Worm (Caenorhabditis elegans) whole organism, L1 larva: ENCODE results near the gene spe-41.
A peak's percentile ranks its signal among the peaks of the same experiment; 100 is the strongest.

Source experiments
- C16A3.4 ChIP-seq: fragments of 150-350 bp; optimal IDR thresholded peaks from 2 replicates; lab custom pipeline; 2014; ENCODE audit warnings: missing biosample characterization, missing genetic modification characterization
- F16B12.6 ChIP-seq: fragments of 150-350 bp; optimal IDR thresholded peaks from 2 replicates; lab custom pipeline; 2014; ENCODE audit warnings: missing biosample characterization, missing genetic modification characterization
- blmp-1 ChIP-seq: fragments of 150-350 bp; optimal IDR thresholded peaks from 2 replicates; lab custom pipeline; 2014; ENCODE audit warnings: missing biosample characterization, missing genetic modification characterization
- ceh-63 ChIP-seq: fragments of 200-800 bp; sonication (Bioruptor generic); optimal IDR thresholded peaks from 2 replicates; lab custom pipeline; 2018; ENCODE audit warnings: mild to moderate bottlenecking, missing genetic modification characterization, missing compliant biosample characterization
- ceh-82 ChIP-seq, 3 experiments: fragments of 150-350 bp in 1 of 3; sonication (generic microtip) in 2 of 3; optimal IDR thresholded peaks; 2 replicates each; lab custom pipeline; 2014 to 2017; ENCODE audit warnings: missing biosample characterization in 3 of 3, missing genetic modification characterization in 3 of 3
- ceh-90 ChIP-seq: sonication (generic microtip); optimal IDR thresholded peaks from 2 replicates; lab custom pipeline; 2016; ENCODE audit warnings: missing genetic modification characterization, missing compliant biosample characterization
- dpl-1 ChIP-seq, 3 experiments: fragments of 150-350 bp in 2 of 3; sonication (generic microtip) in 1 of 3; optimal IDR thresholded peaks; 2 replicates each; lab custom pipeline; 2014 to 2017; ENCODE audit warnings: missing biosample characterization in 3 of 3, missing genetic modification characterization in 3 of 3, missing genetic modification reagents in 3 of 3
- dsc-1 ChIP-seq: sonication (generic microtip); optimal IDR thresholded peaks from 2 replicates; lab custom pipeline; 2016; ENCODE audit warnings: mild to moderate bottlenecking, missing genetic modification characterization, missing compliant biosample characterization
- efl-1 ChIP-seq, 4 experiments: fragments of 150-350 bp; optimal IDR thresholded peaks in 3 of 4; peaks in 1 of 4; 1 replicate in 1 of 4; 2 replicates in 3 of 4; lab custom pipeline; 2014; ENCODE audit warnings: missing biosample characterization in 2 of 4, missing genetic modification characterization in 2 of 4, missing genetic modification reagents in 2 of 4
- efl-3 ChIP-seq: fragments of 200-800 bp; sonication (Bioruptor generic); optimal IDR thresholded peaks from 2 replicates; lab custom pipeline; 2018; ENCODE audit warnings: mild to moderate bottlenecking, missing genetic modification characterization, missing compliant biosample characterization
- egl-13 ChIP-seq: sonication (generic microtip); optimal IDR thresholded peaks from 2 replicates; lab custom pipeline; 2016; ENCODE audit warnings: missing genotype, missing genetic modification reagents, missing genetic modification characterization, missing compliant biosample characterization
- egl-27 ChIP-seq, 2 experiments: fragments of 150-350 bp in 1 of 2; sonication (generic microtip); optimal IDR thresholded peaks; 3 replicates each; lab custom pipeline; 2017 to 2018; ENCODE audit warnings: missing biosample characterization in 2 of 2, missing genetic modification characterization in 2 of 2, missing genetic modification reagents in 2 of 2
- fkh-8 ChIP-seq: sonication (generic microtip); optimal IDR thresholded peaks from 2 replicates; lab custom pipeline; 2016; ENCODE audit warnings: mild to moderate bottlenecking, missing genetic modification characterization, missing compliant biosample characterization
- fos-1 ChIP-seq: fragments of 150-350 bp; optimal IDR thresholded peaks from 2 replicates; lab custom pipeline; 2014; ENCODE audit warnings: missing biosample characterization, missing genetic modification characterization
- hlh-17 ChIP-seq: fragments of 200-800 bp; sonication (Bioruptor generic); optimal IDR thresholded peaks from 2 replicates; lab custom pipeline; 2018; ENCODE audit warnings: missing genetic modification characterization, mild to moderate bottlenecking, missing compliant biosample characterization, moderate library complexity, borderline replicate concordance
- hlh-4 ChIP-seq: sonication (generic microtip); optimal IDR thresholded peaks from 2 replicates; lab custom pipeline; 2016; ENCODE audit warnings: mild to moderate bottlenecking, missing genetic modification characterization, missing compliant biosample characterization
- isw-1 ChIP-seq: fragments of 200-800 bp; sonication (Bioruptor generic); IDR thresholded peaks from 2 replicates; pipeline ENCODE4 v1.3.6; 2022; ENCODE audit warnings: missing genetic modification characterization, missing compliant biosample characterization
- jun-1 ChIP-seq: fragments of 150-350 bp; optimal IDR thresholded peaks from 2 replicates; lab custom pipeline; 2014; ENCODE audit warnings: missing biosample characterization, missing genetic modification reagents, missing genetic modification characterization
- lin-15B ChIP-seq: fragments of 150-350 bp; sonication (generic microtip); optimal IDR thresholded peaks from 3 replicates; lab custom pipeline; 2014; ENCODE audit warnings: missing biosample characterization, missing genetic modification characterization
- lin-35 ChIP-seq, 2 experiments: fragments of 150-350 bp; optimal IDR thresholded peaks; 2 replicates each; lab custom pipeline; 2014; ENCODE audit warnings: missing biosample characterization in 2 of 2, missing genetic modification characterization in 2 of 2, missing genetic modification reagents in 2 of 2
- lin-39 ChIP-seq: fragments of 150-350 bp; optimal IDR thresholded peaks from 2 replicates; lab custom pipeline; 2014; ENCODE audit warnings: missing biosample characterization, missing genetic modification reagents, missing genetic modification characterization
- lir-3 ChIP-seq: sonication (generic microtip); optimal IDR thresholded peaks from 2 replicates; lab custom pipeline; 2016; ENCODE audit warnings: mild to moderate bottlenecking, missing genetic modification characterization, moderate library complexity, missing compliant biosample characterization; ENCODE audit not compliant: poor library complexity
- lsy-2 ChIP-seq, 2 experiments: fragments of 150-350 bp; optimal IDR thresholded peaks; 2 replicates each; lab custom pipeline; 2014; ENCODE audit warnings: missing biosample characterization in 2 of 2, missing genetic modification characterization in 2 of 2
- mab-9 ChIP-seq: fragments of 200-800 bp; sonication (Bioruptor generic); IDR thresholded peaks from 2 replicates; pipeline ENCODE4 v1.3.6; 2022; ENCODE audit warnings: missing genetic modification reagents, missing genetic modification characterization, missing compliant biosample characterization
- mep-1 ChIP-seq: fragments of 150-350 bp; optimal IDR thresholded peaks from 2 replicates; lab custom pipeline; 2014; ENCODE audit warnings: missing biosample characterization, missing genetic modification characterization
- nhr-19 ChIP-seq: fragments of 200-800 bp; sonication (Bioruptor generic); conservative IDR thresholded peaks from 2 replicates; pipeline ENCODE4 v1.3.6; 2022; ENCODE audit warnings: missing genetic modification characterization, missing compliant biosample characterization
- nhr-71 ChIP-seq: sonication (generic microtip); optimal IDR thresholded peaks from 2 replicates; lab custom pipeline; 2016; ENCODE audit warnings: mild to moderate bottlenecking, missing genetic modification characterization, moderate library complexity, missing compliant biosample characterization
- nhr-77 ChIP-seq: fragments of 150-350 bp; optimal IDR thresholded peaks from 2 replicates; lab custom pipeline; 2014; ENCODE audit warnings: missing biosample characterization, missing genetic modification characterization
- nhr-85 ChIP-seq: sonication (generic microtip); peaks from one replicate; lab custom pipeline; 2016; ENCODE audit warnings: missing genetic modification characterization, inconsistent platforms, missing compliant biosample characterization
- skn-1 ChIP-seq: fragments of 150-350 bp; optimal IDR thresholded peaks from 2 replicates; lab custom pipeline; 2014; ENCODE audit warnings: missing biosample characterization, missing genetic modification characterization
- snu-23 ChIP-seq: sonication (generic microtip); optimal IDR thresholded peaks from 2 replicates; lab custom pipeline; 2016; ENCODE audit warnings: missing genetic modification characterization, missing compliant biosample characterization
- sptf-1 ChIP-seq: fragments of 150-350 bp; optimal IDR thresholded peaks from 2 replicates; lab custom pipeline; 2014; ENCODE audit warnings: missing biosample characterization, missing genetic modification characterization
- swsn-7 ChIP-seq: sonication (generic microtip); optimal IDR thresholded peaks from 2 replicates; lab custom pipeline; 2016; ENCODE audit warnings: missing genetic modification characterization, missing compliant biosample characterization
- tbx-2 ChIP-seq: sonication (generic microtip); optimal IDR thresholded peaks from 2 replicates; lab custom pipeline; 2016; ENCODE audit warnings: missing genetic modification characterization, missing compliant biosample characterization
- unc-130 ChIP-seq: fragments of 150-350 bp; optimal IDR thresholded peaks from 2 replicates; lab custom pipeline; 2017; ENCODE audit warnings: missing biosample characterization, missing genetic modification characterization, inconsistent platforms
- unc-30 ChIP-seq: sonication (generic microtip); optimal IDR thresholded peaks from 2 replicates; lab custom pipeline; 2017; ENCODE audit warnings: missing biosample characterization, missing genetic modification characterization
- unc-86 ChIP-seq: sonication (generic microtip); optimal IDR thresholded peaks from 2 replicates; lab custom pipeline; 2016; ENCODE audit warnings: missing genetic modification characterization, missing compliant biosample characterization
- ztf-4 ChIP-seq: fragments of 150-350 bp; optimal IDR thresholded peaks from 2 replicates; lab custom pipeline; 2014; ENCODE audit warnings: missing biosample characterization, missing genetic modification characterization

The spe-41 gene

DNA sequence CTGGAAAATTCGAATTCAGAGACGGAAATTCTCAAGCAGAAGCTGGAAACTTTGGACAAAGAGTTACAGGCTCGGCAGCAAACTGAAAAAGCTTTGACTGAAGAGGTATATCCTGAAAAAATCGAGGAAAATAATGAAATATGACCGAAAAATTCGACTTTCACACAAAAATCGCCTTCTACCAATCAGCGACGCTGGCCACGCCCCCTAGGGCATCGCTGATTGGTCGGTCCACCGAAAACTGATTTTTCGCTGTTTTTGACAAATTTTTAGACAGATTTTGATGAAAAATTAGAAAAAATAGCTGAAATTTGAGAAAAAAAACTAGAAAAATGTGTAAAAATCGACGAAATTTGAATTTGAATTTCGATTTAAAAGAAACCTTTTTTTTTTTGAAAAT is 25.1 kb downstream of the spe-41 start:
- TF ChIP-seq fkh-8 (tag; lab: Kevin White, UChicago) = no peak
- no peak for TF ChIP-seq lir-3 (tag; lab: Kevin White, UChicago)
- TF ChIP-seq efl-1 (optimal IDR thresholded peaks at IDR 0.05; lab: Kevin White, UChicago) = no peak
- TF ChIP-seq efl-1 (GFP tag; optimal IDR thresholded peaks at IDR 0.05 in 1 of 2; lab: Kevin White, UChicago) = no peak

DNA sequence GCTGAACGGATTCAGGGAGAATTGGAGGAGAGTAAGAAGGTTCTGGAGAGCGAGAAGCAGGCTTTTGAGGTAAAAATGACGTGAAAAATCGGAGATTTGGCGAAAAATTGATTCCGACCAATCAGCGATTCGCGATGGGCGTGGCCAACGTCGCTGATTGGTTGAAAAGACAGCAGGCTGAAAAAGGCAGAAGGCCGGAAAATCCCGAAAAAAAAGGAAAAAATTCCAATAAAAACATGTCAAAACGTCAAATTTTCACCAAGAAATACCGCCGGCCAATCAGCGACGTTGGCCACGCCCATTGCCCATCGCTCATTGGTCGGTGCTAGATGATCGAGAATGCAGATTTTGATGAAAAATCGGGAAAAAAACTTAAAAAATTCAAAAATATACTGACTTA is 26.6 kb downstream of the spe-41 start:
- no peak for TF ChIP-seq dpl-1 (GFP tag; optimal IDR thresholded peaks at IDR 0.05; lab: Kevin White, UChicago)
- no peak for TF ChIP-seq mab-9 (GFP tag; lab: Robert Waterston, UW)
- TF ChIP-seq tbx-2 (tag; lab: Kevin White, UChicago) = no peak
- TF ChIP-seq, all 84 proteins: peak for 0

DNA sequence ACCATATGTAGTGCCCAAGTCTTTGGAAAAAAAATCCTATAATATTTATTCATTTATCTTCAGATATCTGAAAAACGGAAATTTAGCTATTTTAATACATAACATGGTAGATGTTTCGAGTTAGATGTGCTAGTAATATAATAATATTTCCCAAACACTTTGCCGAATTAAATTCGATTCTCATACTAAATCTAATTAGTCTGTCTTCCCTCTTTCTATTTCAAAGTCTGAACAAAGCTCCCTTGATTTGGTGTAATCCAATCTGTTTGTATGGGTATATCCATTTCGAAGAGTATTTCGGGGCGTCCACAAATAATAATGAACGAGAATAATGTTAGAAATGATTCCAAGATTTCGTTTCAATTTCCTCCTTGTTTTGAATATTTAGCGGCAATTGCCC is 29.6 kb downstream of the spe-41 start:
- TF ChIP-seq lir-3 (tag; lab: Kevin White, UChicago) (no peak), mep-1 (tag; lab: Kevin White, UChicago) (no peak), nhr-85 (tag; lab: Kevin White, UChicago) (no peak), efl-1 (optimal IDR thresholded peaks at IDR 0.05; lab: Kevin White, UChicago) (no peak), efl-1 (GFP tag; optimal IDR thresholded peaks at IDR 0.05 in 1 of 2; lab: Kevin White, UChicago) (peak in 1 of 2 experiments; percentile 17)
- TF ChIP-seq, all 84 proteins: peak for 1

DNA sequence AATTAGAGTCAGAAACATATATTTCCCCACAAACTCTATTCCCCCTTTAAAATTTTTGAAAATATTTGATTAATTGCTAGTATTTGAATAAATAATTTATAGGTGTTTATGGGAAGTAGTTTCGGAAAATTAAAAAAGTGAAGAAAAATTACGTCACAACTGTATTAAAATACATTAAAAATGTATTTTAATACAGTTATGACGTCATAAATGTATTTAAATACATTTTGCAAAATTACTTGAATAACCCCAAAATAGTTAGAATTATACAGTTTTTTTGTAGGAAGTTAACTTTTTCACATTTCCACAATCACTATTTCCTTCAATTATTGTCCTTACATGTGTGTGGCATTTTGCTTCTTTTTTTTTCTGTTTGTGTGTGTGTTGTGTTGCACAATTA is 30.6 kb downstream of the spe-41 start:
- no peak for TF ChIP-seq snu-23 (GFP tag; lab: Kevin White, UChicago)
- TF ChIP-seq egl-13 = no peak
- no peak for TF ChIP-seq egl-27 (tag; optimal IDR thresholded peaks at IDR 0.05; lab: Kevin White, UChicago)
- no peak for TF ChIP-seq C16A3.4 (tag; lab: Kevin White, UChicago)
- no peak for TF ChIP-seq dsc-1 (tag; lab: Kevin White, UChicago)
- TF ChIP-seq efl-3 (GFP tag; lab: Kevin White, UChicago) = no peak

DNA sequence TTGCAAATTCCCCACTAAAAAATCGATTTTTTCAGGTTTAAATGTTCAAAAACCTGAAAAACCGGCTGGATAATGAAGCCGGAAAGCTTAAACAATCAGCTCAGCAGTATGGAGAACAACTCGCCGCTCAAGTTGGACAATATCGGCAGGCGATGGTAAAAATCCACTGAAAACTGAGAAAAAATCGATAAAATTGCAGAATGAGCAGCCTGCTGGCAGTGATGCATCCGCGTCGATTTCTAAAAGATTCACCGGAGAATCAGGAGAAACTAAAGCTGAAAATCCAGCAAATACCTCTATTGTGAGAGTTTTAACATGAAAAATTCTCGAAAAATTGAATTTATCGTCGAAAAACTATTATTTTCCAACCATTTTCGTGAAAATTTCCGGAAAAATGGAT is 38.5 kb downstream of the spe-41 start, which contains the start of gene golg-4:
Gene golg-4, plus strand, starts transcription at position 34 of the 400 bp plus-strand sequence.
- TF ChIP-seq lin-39 (tag; lab: Kevin White, UChicago) (no peak), efl-1 (optimal IDR thresholded peaks at IDR 0.05; lab: Kevin White, UChicago) (no peak), efl-1 (GFP tag; optimal IDR thresholded peaks at IDR 0.05 in 1 of 2; lab: Kevin White, UChicago) (peak in 1 of 2 experiments; percentile 33)
- TF ChIP-seq, all 84 proteins: peak for 1

DNA sequence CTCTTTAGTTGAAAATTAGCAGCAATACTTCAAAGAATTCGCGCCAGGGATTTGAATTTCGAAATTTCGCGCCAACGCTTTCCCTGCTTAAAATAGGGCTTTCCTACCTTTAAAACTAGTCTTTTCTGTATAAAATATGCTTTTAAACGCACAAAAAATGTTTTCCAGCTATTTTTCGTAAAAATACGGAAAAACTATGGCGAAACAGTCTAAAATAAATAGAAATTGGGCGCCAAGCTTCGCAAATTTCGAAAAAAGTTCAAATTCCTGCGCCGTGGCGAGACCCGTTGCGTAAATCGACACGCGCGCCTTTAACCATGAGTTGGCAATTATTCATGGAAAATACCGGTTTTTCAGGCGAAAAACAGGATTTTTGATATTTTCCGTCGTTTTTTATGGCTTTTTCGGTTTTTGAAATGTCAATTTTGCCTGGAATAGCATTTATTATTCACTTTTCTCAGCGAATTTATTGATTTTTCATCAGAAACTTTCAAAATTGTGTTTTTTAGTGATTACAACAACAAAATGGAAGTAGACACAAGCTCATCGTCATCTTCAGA is 39.6 kb downstream of the spe-41 start, which contains the start of the genes npp-9 and F59A2.5:
Gene npp-9, minus strand, starts transcription at position 126 of the 560 bp plus-strand sequence.
Gene F59A2.5, plus strand, starts transcription at position 510 of the 560 bp plus-strand sequence.
- TF ChIP-seq efl-1 (optimal IDR thresholded peaks at IDR 0.05; lab: Kevin White, UChicago) = peak; percentile 71 to 74
- peak; percentile 75 to 96 for TF ChIP-seq efl-1 (GFP tag; optimal IDR thresholded peaks at IDR 0.05 in 1 of 2; lab: Kevin White, UChicago)
- peak; percentile 27 for TF ChIP-seq F16B12.6 (tag; lab: Kevin White, UChicago)
- peak; percentile 46 for TF ChIP-seq jun-1 (tag; lab: Kevin White, UChicago)
- peak; percentile 40 for TF ChIP-seq blmp-1
- TF ChIP-seq unc-130 (tag; lab: Kevin White, UChicago) = no peak
- TF ChIP-seq nhr-77 (tag; lab: Kevin White, UChicago) = peak; percentile 29
- TF ChIP-seq hlh-4 (tag; lab: Kevin White, UChicago) = no peak
- TF ChIP-seq lin-39 (tag; lab: Kevin White, UChicago) = peak; percentile 6
- no peak for TF ChIP-seq ceh-63 (GFP tag; lab: Kevin White, UChicago)
- no peak for TF ChIP-seq ceh-90
- peak; percentile 25 for TF ChIP-seq fkh-8 (tag; lab: Kevin White, UChicago)
- no peak for TF ChIP-seq unc-86 (tag; lab: Kevin White, UChicago)
- peak; percentile 69 to 81 (median 72) for TF ChIP-seq dpl-1 (GFP tag; optimal IDR thresholded peaks at IDR 0.05; lab: Kevin White, UChicago)
- TF ChIP-seq ceh-82 (tag; optimal IDR thresholded peaks at IDR 0.05; lab: Kevin White, UChicago) = peak in 1 of 3 experiments; percentile 62
- TF ChIP-seq unc-30 (tag; lab: Kevin White, UChicago) = no peak
- TF ChIP-seq lin-15B (tag; lab: Kevin White, UChicago) = peak; percentile 43
- no peak for TF ChIP-seq hlh-17 (GFP tag; lab: Kevin White, UChicago)
- TF ChIP-seq sptf-1 (tag; lab: Kevin White, UChicago) = no peak
- TF ChIP-seq dsc-1 (tag; lab: Kevin White, UChicago) = no peak
- TF ChIP-seq nhr-85 (tag; lab: Kevin White, UChicago) = peak; percentile 70
- no peak for TF ChIP-seq ztf-4
- TF ChIP-seq swsn-7 = peak; percentile 15
- TF ChIP-seq lsy-2 (tag; optimal IDR thresholded peaks at IDR 0.05; lab: Kevin White, UChicago) = peak; percentile 55 to 76
- no peak for TF ChIP-seq fos-1 (tag; lab: Kevin White, UChicago)
- peak; percentile 39 for TF ChIP-seq mep-1 (tag; lab: Kevin White, UChicago)
- TF ChIP-seq snu-23 (GFP tag; lab: Kevin White, UChicago) = peak; percentile 59
- TF ChIP-seq tbx-2 (tag; lab: Kevin White, UChicago) = peak; percentile 2
- TF ChIP-seq lin-35 (GFP tag; optimal IDR thresholded peaks at IDR 0.05; lab: Kevin White, UChicago) = peak; percentile 65 to 85
- TF ChIP-seq skn-1 = peak; percentile 57
- TF ChIP-seq nhr-71 (tag; lab: Kevin White, UChicago) = peak; percentile 27
- peak; percentile 56 for TF ChIP-seq isw-1 (GFP tag; lab: Robert Waterston, UW)
- TF ChIP-seq nhr-19 (GFP tag; lab: Robert Waterston, UW) = peak; percentile 34
